Fruit fly (Drosophila melanogaster) whole organism, embryonic: Measurements from ENCODE around the gene Lcp65Ag3.

Experiments
- Atf6 ChIP-seq: fragments of 200-800 bp; sonication (Bioruptor generic); IDR thresholded peaks from 2 replicates; pipeline ENCODE4 v1.3.6; 2022; ENCODE audit warnings: missing biosample characterization, missing genetic modification characterization
- Awh ChIP-seq: fragments of 200-800 bp; sonication (Bioruptor generic); IDR thresholded peaks from 2 replicates; pipeline ENCODE4, ENCODE4 v1.3.6; 2022; ENCODE audit warnings: missing biosample characterization, missing genetic modification characterization
- BEAF-32 ChIP-seq: fragments of 200-800 bp; sonication (Bioruptor generic); optimal IDR thresholded peaks from 3 replicates; lab custom pipeline; 2017; ENCODE audit warnings: missing biosample characterization, missing genetic modification characterization, mild to moderate bottlenecking, moderate library complexity, missing genetic modification reagents
- CG11504 ChIP-seq: fragments of 200-800 bp; sonication (Bioruptor generic); optimal IDR thresholded peaks from 3 replicates; lab custom pipeline; 2019; ENCODE audit warnings: missing biosample characterization, mild to moderate bottlenecking, missing genetic modification characterization, moderate library complexity
- CG14667 ChIP-seq: fragments of 200-800 bp; sonication (Bioruptor generic); IDR thresholded peaks from 2 replicates; pipeline ENCODE4 v1.3.6; 2022; ENCODE audit warnings: missing biosample characterization, missing genetic modification characterization
- CG15269 ChIP-seq: fragments of 200-800 bp; sonication (Bioruptor generic); optimal IDR thresholded peaks from 2 replicates; lab custom pipeline; 2018; ENCODE audit warnings: missing biosample characterization, mild to moderate bottlenecking, missing genetic modification characterization, moderate library complexity
- CG1603 ChIP-seq: fragments of 200-800 bp; sonication (Bioruptor generic); optimal IDR thresholded peaks from 2 replicates; lab custom pipeline; 2019; ENCODE audit warnings: missing biosample characterization, mild to moderate bottlenecking, missing genetic modification characterization, moderate library complexity
- CG18011 ChIP-seq: fragments of 200-800 bp; sonication (Bioruptor generic); optimal IDR thresholded peaks from 2 replicates; lab custom pipeline; 2017; ENCODE audit warnings: missing biosample characterization, missing genetic modification characterization, mild to moderate bottlenecking, moderate library complexity, missing genotype
- CG18599 ChIP-seq: fragments of 200-800 bp; sonication (Bioruptor generic); optimal IDR thresholded peaks from 3 replicates; lab custom pipeline; 2017; ENCODE audit warnings: missing biosample characterization, missing genetic modification characterization, mild to moderate bottlenecking, moderate library complexity, missing genetic modification reagents
- CG2678 ChIP-seq: fragments of 200-800 bp; sonication (Bioruptor generic); optimal IDR thresholded peaks from 3 replicates; lab custom pipeline; 2019; ENCODE audit warnings: missing biosample characterization, mild to moderate bottlenecking, missing genetic modification characterization, moderate library complexity
- CG42726 ChIP-seq: fragments of 200-800 bp; sonication (Bioruptor generic); IDR thresholded peaks from 2 replicates; pipeline ENCODE4 v1.3.6; 2022; ENCODE audit warnings: missing biosample characterization, missing genetic modification characterization; ENCODE audit not compliant: partially characterized antibody
- CG4328 ChIP-seq: fragments of 200-800 bp; sonication (Bioruptor generic); optimal IDR thresholded peaks from 3 replicates; lab custom pipeline; 2017; ENCODE audit warnings: missing biosample characterization, missing genetic modification reagents, missing genetic modification characterization
- CG6854 ChIP-seq: fragments of 200-800 bp; sonication (Bioruptor generic); optimal IDR thresholded peaks from 3 replicates; lab custom pipeline; 2017; ENCODE audit warnings: missing biosample characterization, mild to moderate bottlenecking, missing genetic modification characterization
- CG7357 ChIP-seq: fragments of 200-800 bp; sonication (Bioruptor generic); IDR thresholded peaks from 3 replicates; pipeline ENCODE4 v1.3.6; 2022; ENCODE audit warnings: missing biosample characterization, missing genetic modification characterization
- CG7839 ChIP-seq: fragments of 200-800 bp; sonication (Bioruptor generic); optimal IDR thresholded peaks from 3 replicates; lab custom pipeline; 2018; ENCODE audit warnings: missing biosample characterization, mild to moderate bottlenecking, missing genetic modification characterization, moderate library complexity
- CG8944 ChIP-seq: fragments of 200-800 bp; sonication (Bioruptor generic); optimal IDR thresholded peaks from 3 replicates; lab custom pipeline; 2016; ENCODE audit warnings: missing biosample characterization, missing genetic modification characterization
- CrebB ChIP-seq: fragments of 200-800 bp; sonication (Bioruptor generic); optimal IDR thresholded peaks from 3 replicates; lab custom pipeline; 2018; ENCODE audit warnings: missing biosample characterization, mild to moderate bottlenecking, missing genetic modification characterization
- D19B ChIP-seq: fragments of 200-800 bp; sonication (Bioruptor generic); optimal IDR thresholded peaks from 2 replicates; lab custom pipeline; 2017; ENCODE audit warnings: missing biosample characterization, mild to moderate bottlenecking, missing genetic modification characterization
- Dip2 ChIP-seq: fragments of 200-800 bp; sonication (Bioruptor generic); IDR thresholded peaks from 2 replicates; pipeline ENCODE4 v1.3.6; 2022; ENCODE audit warnings: missing biosample characterization, missing genetic modification characterization
- Fer3 ChIP-seq: fragments of 200-800 bp; sonication (Bioruptor generic); optimal IDR thresholded peaks from 2 replicates; lab custom pipeline; 2018; ENCODE audit warnings: missing biosample characterization, mild to moderate bottlenecking, missing genetic modification characterization, moderate library complexity
- H2.0 ChIP-seq: fragments of 200-800 bp; sonication (Bioruptor generic); IDR thresholded peaks from 2 replicates; pipeline ENCODE4 v1.3.6; 2022; ENCODE audit warnings: missing biosample characterization, missing genetic modification characterization
- MBD-R2 ChIP-seq: fragments of 200-800 bp; sonication (Bioruptor generic); IDR thresholded peaks from 2 replicates; pipeline ENCODE4 v1.3.6; 2022; ENCODE audit warnings: missing biosample characterization, missing genetic modification characterization
- MESR4 ChIP-seq: fragments of 200-800 bp; sonication (Bioruptor generic); optimal IDR thresholded peaks from 2 replicates; lab custom pipeline; 2018; ENCODE audit warnings: missing biosample characterization, mild to moderate bottlenecking, missing genetic modification characterization, moderate library complexity
- Med ChIP-seq: fragments of 200-800 bp; sonication (Bioruptor generic); peaks from one replicate; lab custom pipeline; 2016; ENCODE audit warnings: missing biosample characterization, missing genetic modification characterization, mild to moderate bottlenecking, inconsistent platforms, moderate library complexity
- Meics ChIP-seq: fragments of 200-800 bp; sonication (Bioruptor generic); optimal IDR thresholded peaks from 2 replicates; lab custom pipeline; 2017; ENCODE audit warnings: missing biosample characterization, mild to moderate bottlenecking, missing genetic modification characterization
- Optix ChIP-seq: fragments of 200-800 bp; sonication (Bioruptor generic); IDR thresholded peaks from 3 replicates; pipeline ENCODE4 v1.3.6; 2022; ENCODE audit warnings: missing biosample characterization, missing genetic modification characterization
- Pdp1 ChIP-seq, 2 experiments: fragments of 200-800 bp; sonication (Bioruptor generic); optimal IDR thresholded peaks; 3 replicates each; lab custom pipeline; 2016; ENCODE audit warnings: missing biosample characterization in 2 of 2, missing genetic modification characterization in 2 of 2, mild to moderate bottlenecking in 1 of 2, moderate library complexity in 1 of 2
- Ssrp ChIP-seq: fragments of 200-800 bp; sonication (Bioruptor generic); optimal IDR thresholded peaks from 2 replicates; lab custom pipeline; 2018; ENCODE audit warnings: missing biosample characterization, mild to moderate bottlenecking, missing genetic modification characterization, moderate library complexity
- Xbp1 ChIP-seq: fragments of 200-800 bp; sonication (Bioruptor generic); optimal IDR thresholded peaks from 3 replicates; lab custom pipeline; 2016; ENCODE audit warnings: missing biosample characterization, mild to moderate bottlenecking, missing genetic modification characterization
- chn ChIP-seq: fragments of 200-800 bp; sonication (Bioruptor generic); optimal IDR thresholded peaks from 2 replicates; lab custom pipeline; 2016; ENCODE audit warnings: missing biosample characterization, missing genetic modification characterization
- dan ChIP-seq: fragments of 200-800 bp; sonication (Bioruptor generic); IDR thresholded peaks from 2 replicates; pipeline ENCODE4 v1.3.6; 2022; ENCODE audit warnings: missing biosample characterization, missing genetic modification characterization
- dati ChIP-seq: fragments of 200-800 bp; sonication (Bioruptor generic); IDR thresholded peaks from 2 replicates; pipeline ENCODE4 v1.3.6; 2022; ENCODE audit warnings: missing biosample characterization, missing genetic modification characterization
- dm ChIP-seq: fragments of 200-800 bp; sonication (Bioruptor generic); optimal IDR thresholded peaks from 3 replicates; lab custom pipeline; 2016; ENCODE audit warnings: missing biosample characterization, missing genetic modification characterization
- en ChIP-seq: fragments of 200-800 bp; sonication (Bioruptor generic); optimal IDR thresholded peaks from 2 replicates; lab custom pipeline; 2016; ENCODE audit warnings: missing biosample characterization, missing genetic modification characterization
- fd102C ChIP-seq: fragments of 200-800 bp; sonication (Bioruptor generic); optimal IDR thresholded peaks from 2 replicates; lab custom pipeline; 2018; ENCODE audit warnings: missing biosample characterization, mild to moderate bottlenecking, missing genetic modification characterization, moderate library complexity
- gfzf ChIP-seq: fragments of 200-800 bp; sonication (Bioruptor generic); optimal IDR thresholded peaks from 2 replicates; lab custom pipeline; 2016; ENCODE audit warnings: missing biosample characterization, mild to moderate bottlenecking, missing genetic modification characterization, moderate library complexity
- gsb ChIP-seq: fragments of 200-800 bp; sonication (Bioruptor generic); IDR thresholded peaks from 2 replicates; pipeline ENCODE4 v1.3.6; 2022; ENCODE audit warnings: missing biosample characterization, missing genetic modification characterization
- gsb-n ChIP-seq: fragments of 200-800 bp; sonication (Bioruptor generic); optimal IDR thresholded peaks from 3 replicates; lab custom pipeline; 2018; ENCODE audit warnings: missing biosample characterization, mild to moderate bottlenecking, missing genetic modification characterization
- inv ChIP-seq: fragments of 200-800 bp; sonication (Bioruptor generic); IDR thresholded peaks from 2 replicates; pipeline ENCODE4 v1.3.6; 2022; ENCODE audit warnings: missing biosample characterization, missing genetic modification characterization; ENCODE audit not compliant: partially characterized antibody
- luna ChIP-seq: fragments of 200-800 bp; sonication (Bioruptor generic); optimal IDR thresholded peaks from 2 replicates; lab custom pipeline; 2016; ENCODE audit warnings: missing biosample characterization, missing genetic modification characterization
- mam ChIP-seq: fragments of 200-800 bp; sonication (Bioruptor generic); optimal IDR thresholded peaks from 3 replicates; lab custom pipeline; 2016; ENCODE audit warnings: missing biosample characterization, missing genetic modification characterization
- nmo ChIP-seq: fragments of 200-800 bp; sonication (Bioruptor generic); optimal IDR thresholded peaks from 2 replicates; lab custom pipeline; 2018; ENCODE audit warnings: missing biosample characterization, mild to moderate bottlenecking, missing genetic modification characterization, moderate library complexity
- otp ChIP-seq: fragments of 200-800 bp; sonication (Bioruptor generic); IDR thresholded peaks from 3 replicates; pipeline ENCODE4, ENCODE4 v1.3.6; 2022; ENCODE audit warnings: missing biosample characterization, missing genetic modification characterization
- p53 ChIP-seq: fragments of 200-800 bp; sonication (Bioruptor generic); optimal IDR thresholded peaks from 2 replicates; lab custom pipeline; 2016; ENCODE audit warnings: missing biosample characterization, missing genetic modification characterization
- prd ChIP-seq, 3 experiments: fragments of >200 bp in 2 of 3; fragments of 200-800 bp in 1 of 3; sonication (Bioruptor generic) in 1 of 3; optimal IDR thresholded peaks in 2 of 3; IDR thresholded peaks in 1 of 3; 2 replicates in 2 of 3; 3 replicates in 1 of 3; pipeline versions ENCODE4 v1.3.6 to Lab custom; 2017 to 2022; ENCODE audit warnings: missing biosample characterization in 1 of 3, missing genetic modification characterization in 1 of 3
- pros ChIP-seq: fragments of 200-800 bp; sonication (Bioruptor generic); optimal IDR thresholded peaks from 3 replicates; lab custom pipeline; 2019; ENCODE audit warnings: missing biosample characterization, mild to moderate bottlenecking, missing genetic modification characterization, moderate library complexity
- ranshi ChIP-seq: fragments of 200-800 bp; sonication (Bioruptor generic); IDR thresholded peaks from 2 replicates; pipeline ENCODE4 v1.3.6; 2022; ENCODE audit warnings: missing biosample characterization, missing genetic modification characterization
- sens ChIP-seq: fragments of 200-800 bp; sonication (Bioruptor generic); peaks from one replicate; lab custom pipeline; 2016; ENCODE audit warnings: missing biosample characterization, missing genetic modification characterization
- ttk ChIP-seq: fragments of 200-800 bp; sonication (Bioruptor generic); IDR thresholded peaks from 2 replicates; pipeline ENCODE4 v2.1.2; 2022; ENCODE audit warnings: missing biosample characterization, missing genetic modification characterization
- vvl ChIP-seq: fragments of 200-800 bp; sonication (Bioruptor generic); IDR thresholded peaks from 2 replicates; pipeline ENCODE4 v1.3.6; 2022; ENCODE audit warnings: missing biosample characterization, missing genetic modification characterization

The Lcp65Ag3 gene

dm6 chr3L:6161997-6162396 lies 31.2 kb upstream of the Lcp65Ag3 start (continued):
- TF ChIP-seq CrebB (tag; lab: Kevin White, UChicago) (no peak), dan (GFP tag; lab: Robert Waterston, UW) (no peak), luna (no peak), Dip2 (GFP tag; lab: Robert Waterston, UW) (no peak), CG7357 (GFP tag; lab: Robert Waterston, UW) (no peak), ttk (GFP tag; lab: Robert Waterston, UW) (no peak), chn (GFP tag; lab: Kevin White, UChicago) (no peak), inv (GFP tag; lab: Robert Waterston, UW) (no peak), Pdp1 (GFP tag; optimal IDR thresholded peaks at IDR 0.05; lab: Kevin White, UChicago) (no peak), CG2678 (no peak), Xbp1 (no peak), D19B (GFP tag; lab: Kevin White, UChicago) (no peak), CG8944 (GFP tag; lab: Kevin White, UChicago) (no peak), prd (optimal IDR thresholded peaks at IDR 0.05; lab: Kevin White, UChicago) (no peak), prd (GFP tag; IDR thresholded peaks at IDR 0.05; lab: Robert Waterston, UW) (0 out of 3 replicates have a peak, but pooled peaks have one; percentile 11), Meics (GFP tag; lab: Kevin White, UChicago) (no peak), gsb-n (peak; percentile 58), CG18011 (GFP tag; lab: Kevin White, UChicago) (no peak), CG1603 (tag; lab: Kevin White, UChicago) (no peak), BEAF-32 (GFP tag; lab: Kevin White, UChicago) (no peak), H2.0 (no peak), CG11504 (tag; lab: Kevin White, UChicago) (no peak), Ssrp (tag; lab: Kevin White, UChicago) (peak; percentile 34), CG14667 (GFP tag; lab: Robert Waterston, UW) (no peak), CG6854 (GFP tag; lab: Kevin White, UChicago) (no peak), CG4328 (GFP tag; lab: Kevin White, UChicago) (no peak), CG7839 (tag; lab: Kevin White, UChicago) (no peak), CG18599 (no peak), nmo (peak; percentile 46), CG15269 (tag; lab: Kevin White, UChicago) (no peak), pros (no peak), vvl (GFP tag; lab: Robert Waterston, UW) (no peak), fd102C (GFP tag; lab: Kevin White, UChicago) (no peak)
- TF ChIP-seq, all 482 proteins: peak for 13

dm6 chr3L:6160514-6160913 lies 29.7 kb upstream of the Lcp65Ag3 start, which contains the start of gene Cpr65Az:
Gene Cpr65Az (plus strand): TSS chr3L:6160814.
- TF ChIP-seq CG42726 (GFP tag; lab: Robert Waterston, UW) (no peak), ranshi (no peak), CG4328 (GFP tag; lab: Kevin White, UChicago) (no peak), en (no peak), sens (GFP tag; lab: Kevin White, UChicago) (peak; percentile 14)

dm6 chr3L:6159863-6160262 lies 29.1 kb upstream of the Lcp65Ag3 start:
- no peak for TF ChIP-seq gsb
- TF ChIP-seq gfzf (GFP tag; lab: Kevin White, UChicago), result no peak
- TF ChIP-seq Atf6, result no peak
- no peak for TF ChIP-seq mam
- TF ChIP-seq dati (GFP tag; lab: Robert Waterston, UW), result no peak
- no peak for TF ChIP-seq p53
- no peak for TF ChIP-seq MESR4 (GFP tag; lab: Kevin White, UChicago)
- peak; percentile 55 for TF ChIP-seq sens (GFP tag; lab: Kevin White, UChicago)
- no peak for TF ChIP-seq dm (GFP tag; lab: Kevin White, UChicago)
- TF ChIP-seq Awh (GFP tag; lab: Robert Waterston, UW), result no peak
- no peak for TF ChIP-seq Optix
- TF ChIP-seq Med (GFP tag; lab: Kevin White, UChicago), result no peak
- no peak for TF ChIP-seq Fer3 (tag; lab: Kevin White, UChicago)
- TF ChIP-seq CG6854 (GFP tag; lab: Kevin White, UChicago), result no peak
- TF ChIP-seq MBD-R2 (GFP tag; lab: Robert Waterston, UW), result no peak
- TF ChIP-seq otp (GFP tag; lab: Robert Waterston, UW), result no peak
